Worm (Caenorhabditis elegans): Measurements from ENCODE around the gene C45B2.3.
A peak's percentile ranks its signal among the peaks of the same experiment; 100 is the strongest.

Gene C45B2.3

ce11 chrX:6121279-6121678 is 38.5 kb downstream of the C45B2.3 start:
- TF ChIP-seq nhr-90 (tag; optimal IDR thresholded peaks at IDR 0.05) (no peak), pha-4 (tag; optimal IDR thresholded peaks at IDR 0.05) (peak; percentile 28), madf-3 (GFP tag; IDR thresholded peaks at IDR 0.05) (no peak)

- TF ChIP-seq madf-8 (GFP tag; conservative IDR thresholded peaks at IDR 0.05) (no peak), mes-4 (tag; optimal IDR thresholded peaks at IDR 0.05) (no peak), tbx-9 (tag; optimal IDR thresholded peaks at IDR 0.05; ENCODE audit: borderline replicate concordance) (no peak), hmg-20 (GFP tag; IDR thresholded peaks at IDR 0.05) (no peak), hrde-1 (tag; optimal IDR thresholded peaks at IDR 0.05; ENCODE audit: borderline replicate concordance) (no peak), ztf-18 (tag; optimal IDR thresholded peaks at IDR 0.05) (no peak), hsf-1 (GFP tag; IDR thresholded peaks at IDR 0.05) (no peak), ztf-6 (GFP tag; IDR thresholded peaks at IDR 0.05) (no peak), somi-1 (GFP tag; optimal IDR thresholded peaks at IDR 0.05) (no peak), nhr-179 (tag; optimal IDR thresholded peaks at IDR 0.05) (no peak), athp-1 (tag; optimal IDR thresholded peaks at IDR 0.05) (no peak), F23B12.7 (tag; optimal IDR thresholded peaks at IDR 0.05; ENCODE audit: insufficient read depth) (no peak), F57C9.4 (tag; optimal IDR thresholded peaks at IDR 0.05) (no peak), efl-1 (GFP tag; optimal IDR thresholded peaks at IDR 0.05) (no peak), egl-44 (GFP tag; IDR thresholded peaks at IDR 0.05) (no peak), F52B5.7 (tag; optimal IDR thresholded peaks at IDR 0.05) (no peak), ztf-26 (tag; optimal IDR thresholded peaks at IDR 0.05) (no peak)
These were observed 39.3 kb downstream of the C45B2.3 start, which contains the start of gene nnt-1 for ce11 chrX:6122026-6122425. nnt-1 (plus strand) TSS chrX:6122311.

- TF ChIP-seq dox-1 (GFP tag; IDR thresholded peaks at IDR 0.05) = peak; percentile 51; the same call in 1 of the 2 replicates
- TF ChIP-seq madf-10 (tag; optimal IDR thresholded peaks at IDR 0.05) = no peak
- TF ChIP-seq madf-6 (GFP tag; IDR thresholded peaks at IDR 0.05) = no peak
- no peak for TF ChIP-seq bed-2 (GFP tag; IDR thresholded peaks at IDR 0.05)
- peak; percentile 63; the same call in 1 of the 2 replicates for TF ChIP-seq nfyb-1 (GFP tag; IDR thresholded peaks at IDR 0.05)
- TF ChIP-seq tlf-1 (GFP tag; optimal IDR thresholded peaks at IDR 0.05) = no peak
- peak; percentile 53 for TF ChIP-seq zfh-2 (GFP tag; conservative IDR thresholded peaks at IDR 0.05)
- TF ChIP-seq C17E4.6 (GFP tag; IDR thresholded peaks at IDR 0.05) = 0 out of 2 replicates have a peak, but pooled peaks have one; percentile 22
- TF ChIP-seq cebp-1 (GFP tag; IDR thresholded peaks at IDR 0.05) = no peak
- TF ChIP-seq cebp-1 (tag; optimal IDR thresholded peaks at IDR 0.05) = peak; percentile 38
- no peak for TF ChIP-seq F23B12.7 (tag; optimal IDR thresholded peaks at IDR 0.05; ENCODE audit: insufficient read depth)
- peak; percentile 2 for TF ChIP-seq chd-7 (tag; optimal IDR thresholded peaks at IDR 0.05)
- peak; percentile 34 for TF ChIP-seq nhr-80 (tag; optimal IDR thresholded peaks at IDR 0.05)
These were observed 45.5 kb downstream of the C45B2.3 start, which contains the start of gene C15H9.9 for ce11 chrX:6128225-6128686. C15H9.9 (minus strand) TSS chrX:6128275.

- TF ChIP-seq hsf-1 (GFP tag; IDR thresholded peaks at IDR 0.05) = no peak
- TF ChIP-seq F49E8.2 (tag; optimal IDR thresholded peaks at IDR 0.05; ENCODE audit: insufficient read depth) = no peak
- TF ChIP-seq tlf-1 (GFP tag; optimal IDR thresholded peaks at IDR 0.05) = no peak
- TF ChIP-seq F37B4.10 (GFP tag; IDR thresholded peaks at IDR 0.05) = no peak
- no peak for TF ChIP-seq D2030.7 (GFP tag; IDR thresholded peaks at IDR 0.05)
- no peak for TF ChIP-seq snpc-1.3 (tag; optimal IDR thresholded peaks at IDR 0.05; ENCODE audit: insufficient read depth)
- TF ChIP-seq zim-3 (tag; optimal IDR thresholded peaks at IDR 0.05) = no peak
- no peak for TF ChIP-seq snpc-4 (GFP tag; optimal IDR thresholded peaks at IDR 0.05)
- no peak for TF ChIP-seq snpc-4 (tag; optimal IDR thresholded peaks at IDR 0.05)
- TF ChIP-seq K12H6.12 (tag; optimal IDR thresholded peaks at IDR 0.05) = no peak
- no peak for TF ChIP-seq F33H1.4 (GFP tag; IDR thresholded peaks at IDR 0.05)
- TF ChIP-seq F52B5.7 (tag; optimal IDR thresholded peaks at IDR 0.05) = no peak
These were observed 46.0 kb downstream of the C45B2.3 start for ce11 chrX:6128773-6129172.

Measured in whole organism, young adult.